Worm (Caenorhabditis elegans) whole organism, L4/young adult: Measurements from ENCODE around the gene srd-9.

Experiments used
- W03F9.2 ChIP-seq: fragments of 150-350 bp; optimal IDR thresholded peaks from 2 replicates; lab custom pipeline; 2014; ENCODE audit warnings: missing biosample characterization, missing genetic modification characterization
- him-1 ChIP-seq: sonication (generic microtip); optimal IDR thresholded peaks from 2 replicates; lab custom pipeline; 2016; ENCODE audit warnings: missing genotype, missing genetic modification reagents, missing genetic modification characterization, missing compliant biosample characterization

DNA sequence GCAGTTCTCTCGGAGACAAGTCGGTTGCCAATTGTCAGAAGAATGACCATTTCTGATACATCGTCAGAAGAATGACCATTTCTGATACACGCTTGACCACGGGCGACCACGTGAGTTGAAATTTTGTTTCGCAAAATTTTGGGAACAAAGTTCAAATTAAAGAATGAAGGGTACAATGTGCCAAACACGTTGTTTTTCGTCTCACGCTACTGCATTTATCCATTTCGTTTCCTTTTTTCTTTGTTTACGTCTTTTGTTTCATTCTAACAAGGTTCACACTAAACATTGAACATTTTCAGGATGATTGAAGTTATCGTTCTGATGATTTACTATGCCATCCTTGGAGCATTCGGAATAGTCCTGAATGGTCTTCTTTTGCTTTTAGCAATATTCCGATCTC is at the start of gene srd-9:
- TF ChIP-seq him-1 (tag; lab: Kevin White, UChicago), result no peak
- no peak for TF ChIP-seq W03F9.2 (tag; lab: Kevin White, UChicago)
